Worm (Caenorhabditis elegans): ENCODE results near the gene F56D5.3.
A peak's percentile ranks its signal among the peaks of the same experiment; 100 is the strongest.

The F56D5.3 gene

ce11 chrIV:9444417-9445026 is 47.1 kb downstream of the F56D5.3 start (continued):
- TF ChIP-seq lsy-27 (tag; optimal IDR thresholded peaks at IDR 0.05; ENCODE audit: borderline replicate concordance, insufficient read depth) (no peak), somi-1 (GFP tag; optimal IDR thresholded peaks at IDR 0.05) (peak; percentile 61)

ce11 chrIV:9445407-9445806 is 48.0 kb downstream of the F56D5.3 start, which contains the start of gene hsp-12.3:
Gene hsp-12.3, minus strand, starts transcription at chrIV:9445507.
- TF ChIP-seq ceh-79 (tag; optimal IDR thresholded peaks at IDR 0.05) (no peak), snpc-3.4 (tag; optimal IDR thresholded peaks at IDR 0.05) (no peak), ztf-18 (tag; optimal IDR thresholded peaks at IDR 0.05) (no peak), dpl-1 (GFP tag; optimal IDR thresholded peaks at IDR 0.05) (no peak), zim-3 (tag; optimal IDR thresholded peaks at IDR 0.05) (no peak), nhr-27 (tag; optimal IDR thresholded peaks at IDR 0.05) (no peak), dox-1 (GFP tag; IDR thresholded peaks at IDR 0.05) (no peak), mes-4 (tag; optimal IDR thresholded peaks at IDR 0.05) (no peak), hlh-12 (tag; optimal IDR thresholded peaks at IDR 0.05) (no peak), akir-1 (GFP tag; optimal IDR thresholded peaks at IDR 0.05) (no peak), repo-1 (tag; optimal IDR thresholded peaks at IDR 0.05) (no peak), let-607 (tag; optimal IDR thresholded peaks at IDR 0.05) (no peak), aptf-3 (GFP tag; IDR thresholded peaks at IDR 0.05) (no peak), pha-4 (tag; optimal IDR thresholded peaks at IDR 0.05) (no peak), Y67H2A.10 (GFP tag; conservative IDR thresholded peaks at IDR 0.05) (no peak), unc-130 (GFP tag; optimal IDR thresholded peaks at IDR 0.05) (no peak)

- no peak for TF ChIP-seq nhr-90 (tag; optimal IDR thresholded peaks at IDR 0.05)
- TF ChIP-seq K12H6.12 (tag; optimal IDR thresholded peaks at IDR 0.05), result peak; percentile 2
Observed at ce11 chrIV:9447209-9447608, 49.8 kb downstream of the F56D5.3 start, which contains the start of gene hsp-12.6. Gene hsp-12.6, minus strand, starts transcription at chrIV:9447228.

- no peak for TF ChIP-seq attf-3 (GFP tag; conservative IDR thresholded peaks at IDR 0.05)
- no peak for TF ChIP-seq efl-1 (GFP tag; optimal IDR thresholded peaks at IDR 0.05)
- TF ChIP-seq rpc-1 (optimal IDR thresholded peaks at IDR 0.05), result no peak
- no peak for TF ChIP-seq rpc-1 (tag; optimal IDR thresholded peaks at IDR 0.05)
- no peak for TF ChIP-seq F33H1.4 (GFP tag; IDR thresholded peaks at IDR 0.05)
- no peak for TF ChIP-seq ets-4 (GFP tag; optimal IDR thresholded peaks at IDR 0.05)
- no peak for TF ChIP-seq Y56A3A.18 (GFP tag; IDR thresholded peaks at IDR 0.05)
- no peak for TF ChIP-seq hrde-1 (tag; optimal IDR thresholded peaks at IDR 0.05; ENCODE audit: borderline replicate concordance)
- no peak for TF ChIP-seq ztf-26 (tag; optimal IDR thresholded peaks at IDR 0.05)
- TF ChIP-seq ceh-27 (GFP tag; optimal IDR thresholded peaks at IDR 0.05), result no peak
- no peak for TF ChIP-seq let-607 (tag; optimal IDR thresholded peaks at IDR 0.05)
- no peak for TF ChIP-seq sea-2 (GFP tag; IDR thresholded peaks at IDR 0.05)
- TF ChIP-seq K11D2.4 (GFP tag; IDR thresholded peaks at IDR 0.05), result no peak
- TF ChIP-seq mes-4 (tag; optimal IDR thresholded peaks at IDR 0.05), result no peak
- no peak for TF ChIP-seq bed-1 (GFP tag; IDR thresholded peaks at IDR 0.05)
- no peak for TF ChIP-seq Y67H2A.10 (GFP tag; conservative IDR thresholded peaks at IDR 0.05)
- TF ChIP-seq Y79H2A.3 (GFP tag; conservative IDR thresholded peaks at IDR 0.05), result no peak
- no peak for TF ChIP-seq gei-17 (GFP tag; optimal IDR thresholded peaks at IDR 0.05)
Observed at ce11 chrIV:9450375-9450774, 53.0 kb downstream of the F56D5.3 start, which contains the start of gene cpin-1. Gene cpin-1, plus strand, starts transcription at chrIV:9450675.

All from whole organism, young adult.